Worm (Caenorhabditis elegans) whole organism, L1 larva: Measurements from ENCODE around the gene fic-1.

Experiments used
- C04F5.9 ChIP-seq: sonication (generic microtip); optimal IDR thresholded peaks from 2 replicates; lab custom pipeline; 2016; ENCODE audit warnings: missing genetic modification characterization, missing compliant biosample characterization
- Y116A8C.19 ChIP-seq: sonication (generic microtip); optimal IDR thresholded peaks from 2 replicates; lab custom pipeline; 2016; ENCODE audit warnings: missing compliant biosample characterization, missing genetic modification characterization, borderline replicate concordance
- aha-1 ChIP-seq: fragments of 150-350 bp; optimal IDR thresholded peaks from 2 replicates; lab custom pipeline; 2014; ENCODE audit warnings: missing biosample characterization, missing genetic modification characterization
- aly-2 ChIP-seq: fragments of 150-350 bp; optimal IDR thresholded peaks from 2 replicates; lab custom pipeline; 2014; ENCODE audit warnings: missing biosample characterization, missing genetic modification characterization
- ama-1 ChIP-seq: fragments of 150-350 bp; optimal IDR thresholded peaks from 2 replicates; lab custom pipeline; 2014
- blmp-1 ChIP-seq: fragments of 150-350 bp; optimal IDR thresholded peaks from 2 replicates; lab custom pipeline; 2014; ENCODE audit warnings: missing biosample characterization, missing genetic modification characterization
- ceh-8 ChIP-seq: fragments of 200-800 bp; sonication (Bioruptor generic); optimal IDR thresholded peaks from 2 replicates; lab custom pipeline; 2018; ENCODE audit warnings: mild to moderate bottlenecking, missing genetic modification characterization, moderate library complexity, missing compliant biosample characterization
- ceh-82 ChIP-seq, 3 experiments: fragments of 150-350 bp in 1 of 3; sonication (generic microtip) in 2 of 3; optimal IDR thresholded peaks; 2 replicates each; lab custom pipeline; 2014 to 2017; ENCODE audit warnings: missing biosample characterization in 3 of 3, missing genetic modification characterization in 3 of 3
- ceh-90 ChIP-seq: sonication (generic microtip); optimal IDR thresholded peaks from 2 replicates; lab custom pipeline; 2016; ENCODE audit warnings: missing genetic modification characterization, missing compliant biosample characterization
- ces-1 ChIP-seq: fragments of 150-350 bp; optimal IDR thresholded peaks from 2 replicates; lab custom pipeline; 2014; ENCODE audit warnings: missing biosample characterization, missing genetic modification reagents, missing genetic modification characterization
- dpl-1 ChIP-seq, 3 experiments: fragments of 150-350 bp in 2 of 3; sonication (generic microtip) in 1 of 3; optimal IDR thresholded peaks; 2 replicates each; lab custom pipeline; 2014 to 2017; ENCODE audit warnings: missing biosample characterization in 3 of 3, missing genetic modification characterization in 3 of 3, missing genetic modification reagents in 3 of 3
- dsc-1 ChIP-seq: sonication (generic microtip); optimal IDR thresholded peaks from 2 replicates; lab custom pipeline; 2016; ENCODE audit warnings: mild to moderate bottlenecking, missing genetic modification characterization, missing compliant biosample characterization
- efl-3 ChIP-seq: fragments of 200-800 bp; sonication (Bioruptor generic); optimal IDR thresholded peaks from 2 replicates; lab custom pipeline; 2018; ENCODE audit warnings: mild to moderate bottlenecking, missing genetic modification characterization, missing compliant biosample characterization
- elt-2 ChIP-seq: sonication (generic microtip); optimal IDR thresholded peaks from 2 replicates; lab custom pipeline; 2016; ENCODE audit warnings: missing genetic modification characterization, mild to moderate bottlenecking, inconsistent platforms, missing compliant biosample characterization, missing genetic modification reagents
- elt-3 ChIP-seq, 6 experiments: fragments of 150-350 bp in 1 of 6; sonication (generic microtip); optimal IDR thresholded peaks; 2 replicates each; lab custom pipeline; 2017 to 2018; ENCODE audit warnings: missing biosample characterization in 6 of 6, missing genetic modification characterization in 6 of 6, inconsistent platforms in 1 of 6
- ets-5 ChIP-seq: fragments of 200-800 bp; sonication (Bioruptor generic); IDR thresholded peaks from 2 replicates; pipeline ENCODE4 v1.3.6; 2022; ENCODE audit warnings: missing genetic modification characterization, missing compliant biosample characterization
- fos-1 ChIP-seq: fragments of 150-350 bp; optimal IDR thresholded peaks from 2 replicates; lab custom pipeline; 2014; ENCODE audit warnings: missing biosample characterization, missing genetic modification characterization
- grh-1 ChIP-seq: fragments of 200-800 bp; sonication (Bioruptor generic); IDR thresholded peaks from 2 replicates; pipeline ENCODE4 v1.3.6; 2022; ENCODE audit warnings: missing genetic modification reagents, missing genetic modification characterization, missing compliant biosample characterization
- hlh-17 ChIP-seq: fragments of 200-800 bp; sonication (Bioruptor generic); optimal IDR thresholded peaks from 2 replicates; lab custom pipeline; 2018; ENCODE audit warnings: missing genetic modification characterization, mild to moderate bottlenecking, missing compliant biosample characterization, moderate library complexity, borderline replicate concordance
- hlh-4 ChIP-seq: sonication (generic microtip); optimal IDR thresholded peaks from 2 replicates; lab custom pipeline; 2016; ENCODE audit warnings: mild to moderate bottlenecking, missing genetic modification characterization, missing compliant biosample characterization
- hpl-2 ChIP-seq: fragments of 150-350 bp; optimal IDR thresholded peaks from 2 replicates; lab custom pipeline; 2014; ENCODE audit warnings: missing biosample characterization, missing genetic modification reagents, missing genetic modification characterization
- jun-1 ChIP-seq: fragments of 150-350 bp; optimal IDR thresholded peaks from 2 replicates; lab custom pipeline; 2014; ENCODE audit warnings: missing biosample characterization, missing genetic modification reagents, missing genetic modification characterization
- lin-15B ChIP-seq: fragments of 150-350 bp; sonication (generic microtip); optimal IDR thresholded peaks from 3 replicates; lab custom pipeline; 2014; ENCODE audit warnings: missing biosample characterization, missing genetic modification characterization
- lin-35 ChIP-seq, 2 experiments: fragments of 150-350 bp; optimal IDR thresholded peaks; 2 replicates each; lab custom pipeline; 2014; ENCODE audit warnings: missing biosample characterization in 2 of 2, missing genetic modification characterization in 2 of 2, missing genetic modification reagents in 2 of 2
- lin-39 ChIP-seq: fragments of 150-350 bp; optimal IDR thresholded peaks from 2 replicates; lab custom pipeline; 2014; ENCODE audit warnings: missing biosample characterization, missing genetic modification reagents, missing genetic modification characterization
- lir-3 ChIP-seq: sonication (generic microtip); optimal IDR thresholded peaks from 2 replicates; lab custom pipeline; 2016; ENCODE audit warnings: mild to moderate bottlenecking, missing genetic modification characterization, moderate library complexity, missing compliant biosample characterization; ENCODE audit not compliant: poor library complexity
- lsy-2 ChIP-seq, 2 experiments: fragments of 150-350 bp; optimal IDR thresholded peaks; 2 replicates each; lab custom pipeline; 2014; ENCODE audit warnings: missing biosample characterization in 2 of 2, missing genetic modification characterization in 2 of 2
- mef-2 ChIP-seq: fragments of 150-350 bp; optimal IDR thresholded peaks from 2 replicates; lab custom pipeline; 2014; ENCODE audit warnings: missing biosample characterization, missing genetic modification characterization
- nhr-12 ChIP-seq: sonication (generic microtip); optimal IDR thresholded peaks from 2 replicates; lab custom pipeline; 2017; ENCODE audit warnings: missing biosample characterization, missing genetic modification characterization
- nhr-237 ChIP-seq: fragments of 150-350 bp; optimal IDR thresholded peaks from 2 replicates; lab custom pipeline; 2014; ENCODE audit warnings: missing biosample characterization, missing genetic modification characterization
- nhr-47 ChIP-seq: sonication (generic microtip); optimal IDR thresholded peaks from 2 replicates; lab custom pipeline; 2016; ENCODE audit warnings: mild to moderate bottlenecking, missing genetic modification characterization, moderate library complexity, missing compliant biosample characterization
- nhr-71 ChIP-seq: sonication (generic microtip); optimal IDR thresholded peaks from 2 replicates; lab custom pipeline; 2016; ENCODE audit warnings: mild to moderate bottlenecking, missing genetic modification characterization, moderate library complexity, missing compliant biosample characterization
- nhr-76 ChIP-seq: sonication (generic microtip); optimal IDR thresholded peaks from 2 replicates; lab custom pipeline; 2017; ENCODE audit warnings: missing biosample characterization, missing genetic modification characterization
- nhr-84 ChIP-seq: sonication (generic microtip); optimal IDR thresholded peaks from 2 replicates; lab custom pipeline; 2017; ENCODE audit warnings: missing biosample characterization, missing genetic modification characterization
- pqm-1 ChIP-seq: sonication (generic microtip); optimal IDR thresholded peaks from 3 replicates; lab custom pipeline; 2017; ENCODE audit warnings: missing biosample characterization, missing genetic modification characterization
- rnt-1 ChIP-seq: sonication (generic microtip); optimal IDR thresholded peaks from 2 replicates; lab custom pipeline; 2016; ENCODE audit warnings: mild to moderate bottlenecking, missing genetic modification characterization, moderate library complexity, missing compliant biosample characterization
- skn-1 ChIP-seq: fragments of 150-350 bp; optimal IDR thresholded peaks from 2 replicates; lab custom pipeline; 2014; ENCODE audit warnings: missing biosample characterization, missing genetic modification characterization
- snu-23 ChIP-seq: sonication (generic microtip); optimal IDR thresholded peaks from 2 replicates; lab custom pipeline; 2016; ENCODE audit warnings: missing genetic modification characterization, missing compliant biosample characterization
- sup-37 ChIP-seq: fragments of 200-800 bp; sonication (Bioruptor generic); optimal IDR thresholded peaks from 2 replicates; lab custom pipeline; 2018; ENCODE audit warnings: mild to moderate bottlenecking, missing genetic modification characterization, missing compliant biosample characterization
- tbx-2 ChIP-seq: sonication (generic microtip); optimal IDR thresholded peaks from 2 replicates; lab custom pipeline; 2016; ENCODE audit warnings: missing genetic modification characterization, missing compliant biosample characterization
- tlp-1 ChIP-seq: fragments of 150-350 bp; optimal IDR thresholded peaks from 2 replicates; lab custom pipeline; 2014; ENCODE audit warnings: missing biosample characterization, missing genetic modification characterization
- unc-130 ChIP-seq: fragments of 150-350 bp; optimal IDR thresholded peaks from 2 replicates; lab custom pipeline; 2017; ENCODE audit warnings: missing biosample characterization, missing genetic modification characterization, inconsistent platforms
- unc-30 ChIP-seq: sonication (generic microtip); optimal IDR thresholded peaks from 2 replicates; lab custom pipeline; 2017; ENCODE audit warnings: missing biosample characterization, missing genetic modification characterization
- unc-62 ChIP-seq: fragments of 150-350 bp; optimal IDR thresholded peaks from 2 replicates; lab custom pipeline; 2014; ENCODE audit warnings: missing biosample characterization, missing genetic modification reagents, missing genetic modification characterization
- unc-86 ChIP-seq: sonication (generic microtip); optimal IDR thresholded peaks from 2 replicates; lab custom pipeline; 2016; ENCODE audit warnings: missing genetic modification characterization, missing compliant biosample characterization
- vab-15 ChIP-seq: sonication (generic microtip); optimal IDR thresholded peaks from 2 replicates; lab custom pipeline; 2017; ENCODE audit warnings: missing genotype, mild to moderate bottlenecking, missing genetic modification characterization, missing compliant biosample characterization
- xbp-1 ChIP-seq: sonication (generic microtip); optimal IDR thresholded peaks from 2 replicates; lab custom pipeline; 2016; ENCODE audit warnings: missing genetic modification characterization, missing compliant biosample characterization
- zip-4 ChIP-seq: fragments of 200-800 bp; sonication (Bioruptor generic); optimal IDR thresholded peaks from 2 replicates; lab custom pipeline; 2018; ENCODE audit warnings: mild to moderate bottlenecking, missing genetic modification characterization, moderate library complexity, missing compliant biosample characterization

fic-1 gene

DNA sequence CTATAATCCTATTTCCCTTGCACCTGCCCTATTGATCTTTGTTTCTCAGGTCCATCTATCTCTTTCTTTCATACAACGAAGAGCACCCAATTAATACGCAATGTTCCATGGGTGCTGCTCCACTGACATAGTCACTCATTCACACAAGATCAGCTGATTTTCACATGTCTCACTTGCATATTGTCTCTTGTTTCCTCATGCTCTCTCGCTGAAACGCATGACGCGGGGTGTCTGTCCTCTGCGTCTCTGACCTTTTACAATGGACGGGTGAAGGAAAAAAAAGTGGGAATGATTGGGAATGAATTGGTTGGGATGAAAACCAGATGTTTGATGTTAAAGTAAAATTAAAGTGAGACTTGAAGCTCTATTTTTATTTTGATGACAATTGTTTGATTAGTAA, 1.9 kb upstream of the fic-1 start (continued):
- TF ChIP-seq ces-1 (GFP tag; lab: Kevin White, UChicago) = no peak
- peak in 2 of 6 experiments; percentile 39 to 69 for TF ChIP-seq elt-3 (tag; optimal IDR thresholded peaks at IDR 0.05; lab: Kevin White, UChicago)
- TF ChIP-seq Y116A8C.19 (tag; lab: Kevin White, UChicago) = no peak
- no peak for TF ChIP-seq ceh-90 (tag; lab: Kevin White, UChicago)
- TF ChIP-seq nhr-84 (tag; lab: Kevin White, UChicago) = no peak
- TF ChIP-seq nhr-76 (tag; lab: Kevin White, UChicago) = no peak
- peak; percentile 60 for TF ChIP-seq C04F5.9 (tag; lab: Kevin White, UChicago)
- peak; percentile 65 for TF ChIP-seq unc-130
- TF ChIP-seq blmp-1 (tag; lab: Kevin White, UChicago) = peak; percentile 77
- no peak for TF ChIP-seq ets-5 (GFP tag; lab: Robert Waterston, UW)
- peak; percentile 88 for TF ChIP-seq lin-39 (tag; lab: Kevin White, UChicago)
- TF ChIP-seq xbp-1 (tag; lab: Kevin White, UChicago) = peak; percentile 91
- peak; percentile 50 for TF ChIP-seq elt-2
- TF ChIP-seq skn-1 (tag; lab: Kevin White, UChicago) = peak; percentile 78
- peak; percentile 98 for TF ChIP-seq nhr-71 (tag; lab: Kevin White, UChicago)
- peak; percentile 77 for TF ChIP-seq fos-1 (tag; lab: Kevin White, UChicago)
- TF ChIP-seq unc-62 = no peak
- peak; percentile 57 for TF ChIP-seq nhr-237 (tag; lab: Kevin White, UChicago)
- peak; percentile 51 for TF ChIP-seq zip-4 (GFP tag; lab: Kevin White, UChicago)
- TF ChIP-seq tbx-2 (tag; lab: Kevin White, UChicago) = peak; percentile 90
- peak; percentile 87 for TF ChIP-seq jun-1 (tag; lab: Kevin White, UChicago)
- peak; percentile 63 for TF ChIP-seq aha-1 (tag; lab: Kevin White, UChicago)
- peak; percentile 79 to 86 for TF ChIP-seq lin-35 (GFP tag; optimal IDR thresholded peaks at IDR 0.05; lab: Kevin White, UChicago)
- peak; percentile 85 for TF ChIP-seq lir-3
- TF ChIP-seq hlh-17 = no peak
- peak; percentile 96 for TF ChIP-seq unc-86 (tag; lab: Kevin White, UChicago)
- TF ChIP-seq lsy-2 (tag; optimal IDR thresholded peaks at IDR 0.05; lab: Kevin White, UChicago) = peak; percentile 89 to 90
- peak; percentile 93 for TF ChIP-seq ama-1 (lab: Kevin White, UChicago)
- TF ChIP-seq dpl-1 (GFP tag; optimal IDR thresholded peaks at IDR 0.05; lab: Kevin White, UChicago) = peak; percentile 62 to 68 (median 64)
- TF ChIP-seq hpl-2 (GFP tag; lab: Kevin White, UChicago) = peak; percentile 30
- TF ChIP-seq ceh-82 (tag; optimal IDR thresholded peaks at IDR 0.05; lab: Kevin White, UChicago) = peak; percentile 47 to 84 (median 66)

DNA sequence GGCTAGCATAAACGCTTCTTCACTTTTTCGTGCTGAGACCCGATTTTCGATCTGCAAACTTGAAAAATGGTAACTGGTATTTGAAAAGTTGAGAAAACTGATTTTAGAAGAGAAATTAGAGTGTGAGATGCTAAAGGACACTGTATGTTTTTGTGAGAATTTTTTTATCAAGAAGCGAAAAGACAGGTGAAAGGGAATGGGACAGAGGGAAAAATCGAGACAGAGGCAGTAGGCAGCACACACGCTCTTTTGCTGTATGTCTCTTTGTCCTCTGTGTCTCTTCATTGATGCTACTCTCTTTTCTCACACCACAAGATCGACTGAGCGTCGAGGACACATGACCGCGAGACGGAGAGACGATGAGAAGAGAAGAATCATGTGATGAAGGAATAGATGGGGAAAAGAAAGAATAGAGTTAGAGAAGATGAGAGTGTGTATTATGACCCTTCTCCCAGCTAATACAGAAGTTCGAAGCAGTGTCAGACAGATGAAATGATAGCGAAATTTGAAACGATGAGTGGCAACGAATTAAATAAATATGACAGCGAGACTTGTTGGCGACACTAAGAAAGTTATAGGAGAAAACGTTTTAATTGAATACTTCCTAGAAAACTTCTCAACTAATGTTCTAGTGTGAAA, 1.3 kb upstream of the fic-1 start, which contains the start of gene lgg-2:
TSS of gene lgg-2 (minus strand) at position 51 of the 639 bp plus-strand sequence.
- no peak for TF ChIP-seq lin-15B (tag; lab: Kevin White, UChicago)
- TF ChIP-seq nhr-237 (tag; lab: Kevin White, UChicago) = peak; percentile 85
- TF ChIP-seq hlh-4 (tag; lab: Kevin White, UChicago) = no peak
- TF ChIP-seq rnt-1 (tag; lab: Kevin White, UChicago) = peak; percentile 96
- TF ChIP-seq mef-2 (tag; lab: Kevin White, UChicago) = peak; percentile 76
- TF ChIP-seq dpl-1 (GFP tag; optimal IDR thresholded peaks at IDR 0.05; lab: Kevin White, UChicago) = peak; percentile 78 to 79 (median 78)
- TF ChIP-seq ets-5 (GFP tag; lab: Robert Waterston, UW) = no peak
- peak; percentile 86 for TF ChIP-seq grh-1
- peak; percentile 84 to 90 for TF ChIP-seq lin-35 (GFP tag; optimal IDR thresholded peaks at IDR 0.05; lab: Kevin White, UChicago)
- TF ChIP-seq hlh-17 = no peak
- TF ChIP-seq aly-2 = peak; percentile 55
- peak; percentile 99 for TF ChIP-seq snu-23 (GFP tag; lab: Kevin White, UChicago)
- no peak for TF ChIP-seq tlp-1 (tag; lab: Kevin White, UChicago)
- TF ChIP-seq skn-1 (tag; lab: Kevin White, UChicago) = peak; percentile 88
- TF ChIP-seq nhr-47 (tag; lab: Kevin White, UChicago) = peak; percentile 97
- peak; percentile 73 for TF ChIP-seq sup-37
- no peak for TF ChIP-seq unc-30
- peak; percentile 90 for TF ChIP-seq lin-39 (tag; lab: Kevin White, UChicago)
- TF ChIP-seq jun-1 (tag; lab: Kevin White, UChicago) = peak; percentile 95
- TF ChIP-seq lsy-2 (tag; optimal IDR thresholded peaks at IDR 0.05; lab: Kevin White, UChicago) = peak; percentile 95 to 96
- no peak for TF ChIP-seq unc-62
- TF ChIP-seq blmp-1 (tag; lab: Kevin White, UChicago) = peak; percentile 97
- no peak for TF ChIP-seq vab-15 (tag; lab: Kevin White, UChicago)
- TF ChIP-seq pqm-1 (tag; lab: Kevin White, UChicago) = peak; percentile 36
- peak; percentile 93 for TF ChIP-seq ceh-8 (GFP tag; lab: Kevin White, UChicago)
- no peak for TF ChIP-seq efl-3 (GFP tag; lab: Kevin White, UChicago)
- peak; percentile 93 for TF ChIP-seq dsc-1 (tag; lab: Kevin White, UChicago)
- TF ChIP-seq nhr-84 (tag; lab: Kevin White, UChicago) = no peak
- no peak for TF ChIP-seq ces-1 (GFP tag; lab: Kevin White, UChicago)
- TF ChIP-seq nhr-12 (tag; lab: Kevin White, UChicago) = no peak
